Worm (Caenorhabditis elegans): ENCODE results near the gene B0244.17.
A peak's percentile ranks its signal among the peaks of the same experiment; 100 is the strongest.

DNA sequence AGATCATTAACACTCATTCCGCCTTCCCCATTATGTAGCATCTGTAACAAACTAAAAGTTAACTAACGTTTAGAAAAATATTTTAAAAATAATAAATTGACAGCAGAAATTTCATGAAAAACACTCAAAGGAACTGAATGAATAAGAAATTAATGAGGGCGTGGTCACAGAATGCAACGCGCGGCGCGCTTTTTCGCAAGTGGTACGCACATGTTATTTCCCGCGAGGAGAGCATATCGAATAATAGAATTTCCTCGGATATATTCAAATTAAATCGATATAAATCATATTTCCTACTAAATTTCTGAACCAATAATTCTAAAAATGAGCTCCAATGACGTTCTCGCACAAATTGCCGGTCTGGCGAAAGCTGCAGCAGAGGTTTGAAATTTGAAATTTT, 40.3 kb upstream of the B0244.17 start, which contains the start of the genes abi-1 and arle-14:
- TF ChIP-seq him-1 (tag; optimal IDR thresholded peaks at IDR 0.05) (no peak), W03F9.2 (tag; optimal IDR thresholded peaks at IDR 0.05) (peak; percentile 2), dao-5 (tag; optimal IDR thresholded peaks at IDR 0.05) (no peak)
